Worm (Caenorhabditis elegans) whole organism, midembryonic: Measurements from ENCODE around the gene tsp-12.
A peak's percentile ranks its signal among the peaks of the same experiment; 100 is the strongest.

Experiments used
- T22C8.4 ChIP-seq: fragments of 200-800 bp; sonication (Bioruptor generic); IDR thresholded peaks from 2 replicates; pipeline ENCODE4 v1.3.6; 2022; ENCODE audit warnings: missing genetic modification characterization, missing compliant biosample characterization
- cog-1 ChIP-seq: sonication (generic microtip); optimal IDR thresholded peaks from 2 replicates; lab custom pipeline; 2016; ENCODE audit warnings: missing genetic modification characterization, missing compliant biosample characterization
- flt-1 ChIP-seq: fragments of 200-800 bp; sonication (Bioruptor generic); IDR thresholded peaks from 2 replicates; pipeline ENCODE4 v1.3.6; 2022; ENCODE audit warnings: missing genetic modification characterization, missing compliant biosample characterization
- klf-2 ChIP-seq: fragments of 200-800 bp; sonication (Bioruptor generic); conservative IDR thresholded peaks from 2 replicates; pipeline ENCODE4 v1.3.6; 2022; ENCODE audit warnings: missing genetic modification reagents, missing genetic modification characterization, missing compliant biosample characterization
- med-1 ChIP-seq: sonication (generic microtip); optimal IDR thresholded peaks from 2 replicates; lab custom pipeline; 2017; ENCODE audit warnings: missing genetic modification characterization, mild to moderate bottlenecking, missing compliant biosample characterization, antibody characterized with exemption, missing genetic modification reagents; ENCODE audit not compliant: insufficient read depth
- ref-1 ChIP-seq: fragments of 200-800 bp; sonication (Bioruptor generic); conservative IDR thresholded peaks from 2 replicates; pipeline ENCODE4 v1.3.6; 2022; ENCODE audit warnings: missing genetic modification reagents, missing genetic modification characterization, missing compliant biosample characterization
- tab-1 ChIP-seq: fragments of 200-800 bp; sonication (Bioruptor generic); IDR thresholded peaks from 2 replicates; pipeline ENCODE4 v1.3.6; 2022; ENCODE audit warnings: missing genetic modification characterization, missing compliant biosample characterization
- ztf-23 ChIP-seq: fragments of 200-800 bp; sonication (Bioruptor generic); IDR thresholded peaks from 2 replicates; pipeline ENCODE4 v1.3.6; 2022; ENCODE audit warnings: missing genetic modification reagents, missing genetic modification characterization, missing compliant biosample characterization
- ztf-29 ChIP-seq: fragments of 200-800 bp; sonication (Bioruptor generic); IDR thresholded peaks from 2 replicates; pipeline ENCODE4 v1.3.6; 2022; ENCODE audit warnings: missing genetic modification reagents, missing genetic modification characterization, missing compliant biosample characterization

tsp-12 gene

ce11 chrIV:10174932-10175732 is 24.7 kb upstream of the tsp-12 start:
- TF ChIP-seq T22C8.4 (GFP tag; lab: Robert Waterston, UW) (peak; percentile 73), ztf-29 (GFP tag; lab: Robert Waterston, UW) (no peak), med-1 (GFP tag; lab: Kevin White, UChicago) (no peak), flt-1 (GFP tag; lab: Robert Waterston, UW) (no peak), klf-2 (no peak), ztf-23 (GFP tag; lab: Robert Waterston, UW) (peak; percentile 55; the same call in 1 of the 2 replicates), cog-1 (tag; lab: Kevin White, UChicago) (peak; percentile 2), tab-1 (GFP tag; lab: Robert Waterston, UW) (0 out of 2 replicates have a peak, but pooled peaks have one; percentile 45), ref-1 (GFP tag; lab: Robert Waterston, UW) (no peak)

ce11 chrIV:10174328-10174727 is 23.9 kb upstream of the tsp-12 start, which contains the start of gene pxf-1:
pxf-1 (minus strand) TSS chrIV:10174341.
- TF ChIP-seq cog-1 (tag; lab: Kevin White, UChicago), result no peak
- no peak for TF ChIP-seq med-1 (GFP tag; lab: Kevin White, UChicago)
- TF ChIP-seq flt-1 (GFP tag; lab: Robert Waterston, UW), result no peak

- TF ChIP-seq klf-2 (no peak), cog-1 (tag; lab: Kevin White, UChicago) (no peak), ztf-23 (GFP tag; lab: Robert Waterston, UW) (no peak), ztf-29 (GFP tag; lab: Robert Waterston, UW) (no peak), flt-1 (GFP tag; lab: Robert Waterston, UW) (no peak), tab-1 (GFP tag; lab: Robert Waterston, UW) (no peak), med-1 (GFP tag; lab: Kevin White, UChicago) (no peak), T22C8.4 (GFP tag; lab: Robert Waterston, UW) (no peak), ref-1 (GFP tag; lab: Robert Waterston, UW) (no peak)
Observed at ce11 chrIV:10170808-10171207, 20.4 kb upstream of the tsp-12 start.

ce11 chrIV:10164086-10164485 is 13.7 kb upstream of the tsp-12 start:
- TF ChIP-seq flt-1 (GFP tag; lab: Robert Waterston, UW) (0 out of 2 replicates have a peak, but pooled peaks have one; percentile 12), ref-1 (GFP tag; lab: Robert Waterston, UW) (no peak)

ce11 chrIV:10161706-10162105 is 11.3 kb upstream of the tsp-12 start, which contains the start of gene pps-1:
pps-1 (plus strand) TSS chrIV:10162006.
- TF ChIP-seq ztf-29 (GFP tag; lab: Robert Waterston, UW) (no peak), ztf-23 (GFP tag; lab: Robert Waterston, UW) (no peak), tab-1 (GFP tag; lab: Robert Waterston, UW) (no peak), T22C8.4 (GFP tag; lab: Robert Waterston, UW) (no peak), klf-2 (no peak), flt-1 (GFP tag; lab: Robert Waterston, UW) (no peak), ref-1 (GFP tag; lab: Robert Waterston, UW) (no peak), med-1 (GFP tag; lab: Kevin White, UChicago) (no peak), cog-1 (tag; lab: Kevin White, UChicago) (no peak)

ce11 chrIV:10157489-10158088 is 7.2 kb upstream of the tsp-12 start, which contains the start of gene ttr-53:
ttr-53 (plus strand) TSS chrIV:10158038.
- TF ChIP-seq klf-2 (no peak), ref-1 (GFP tag; lab: Robert Waterston, UW) (no peak), cog-1 (tag; lab: Kevin White, UChicago) (no peak)

ce11 chrIV:10157034-10157433 is 6.6 kb upstream of the tsp-12 start:
- TF ChIP-seq tab-1 (GFP tag; lab: Robert Waterston, UW) (no peak), T22C8.4 (GFP tag; lab: Robert Waterston, UW) (no peak), klf-2 (no peak), ztf-23 (GFP tag; lab: Robert Waterston, UW) (no peak), med-1 (GFP tag; lab: Kevin White, UChicago) (no peak), ref-1 (GFP tag; lab: Robert Waterston, UW) (no peak), flt-1 (GFP tag; lab: Robert Waterston, UW) (no peak), ztf-29 (GFP tag; lab: Robert Waterston, UW) (no peak), cog-1 (tag; lab: Kevin White, UChicago) (no peak)

- TF ChIP-seq ztf-23 (GFP tag; lab: Robert Waterston, UW), result no peak
- TF ChIP-seq ref-1 (GFP tag; lab: Robert Waterston, UW), result no peak
- no peak for TF ChIP-seq klf-2
- TF ChIP-seq flt-1 (GFP tag; lab: Robert Waterston, UW), result no peak
- no peak for TF ChIP-seq med-1 (GFP tag; lab: Kevin White, UChicago)
- no peak for TF ChIP-seq ztf-29 (GFP tag; lab: Robert Waterston, UW)
- no peak for TF ChIP-seq tab-1 (GFP tag; lab: Robert Waterston, UW)
- no peak for TF ChIP-seq cog-1 (tag; lab: Kevin White, UChicago)
- no peak for TF ChIP-seq T22C8.4 (GFP tag; lab: Robert Waterston, UW)
Observed at ce11 chrIV:10155475-10155874, 5.1 kb upstream of the tsp-12 start, which contains the start of gene ttr-54. ttr-54 (plus strand) TSS chrIV:10155775.

- no peak for TF ChIP-seq T22C8.4 (GFP tag; lab: Robert Waterston, UW)
- no peak for TF ChIP-seq ztf-23 (GFP tag; lab: Robert Waterston, UW)
- no peak for TF ChIP-seq klf-2
- TF ChIP-seq ref-1 (GFP tag; lab: Robert Waterston, UW), result no peak
- no peak for TF ChIP-seq flt-1 (GFP tag; lab: Robert Waterston, UW)
- TF ChIP-seq cog-1 (tag; lab: Kevin White, UChicago), result no peak
- TF ChIP-seq ztf-29 (GFP tag; lab: Robert Waterston, UW), result no peak
Observed at ce11 chrIV:10153479-10153878, 3.1 kb upstream of the tsp-12 start.
